Worm (Caenorhabditis elegans): ENCODE data around the gene smi-1.

smi-1 gene

DNA sequence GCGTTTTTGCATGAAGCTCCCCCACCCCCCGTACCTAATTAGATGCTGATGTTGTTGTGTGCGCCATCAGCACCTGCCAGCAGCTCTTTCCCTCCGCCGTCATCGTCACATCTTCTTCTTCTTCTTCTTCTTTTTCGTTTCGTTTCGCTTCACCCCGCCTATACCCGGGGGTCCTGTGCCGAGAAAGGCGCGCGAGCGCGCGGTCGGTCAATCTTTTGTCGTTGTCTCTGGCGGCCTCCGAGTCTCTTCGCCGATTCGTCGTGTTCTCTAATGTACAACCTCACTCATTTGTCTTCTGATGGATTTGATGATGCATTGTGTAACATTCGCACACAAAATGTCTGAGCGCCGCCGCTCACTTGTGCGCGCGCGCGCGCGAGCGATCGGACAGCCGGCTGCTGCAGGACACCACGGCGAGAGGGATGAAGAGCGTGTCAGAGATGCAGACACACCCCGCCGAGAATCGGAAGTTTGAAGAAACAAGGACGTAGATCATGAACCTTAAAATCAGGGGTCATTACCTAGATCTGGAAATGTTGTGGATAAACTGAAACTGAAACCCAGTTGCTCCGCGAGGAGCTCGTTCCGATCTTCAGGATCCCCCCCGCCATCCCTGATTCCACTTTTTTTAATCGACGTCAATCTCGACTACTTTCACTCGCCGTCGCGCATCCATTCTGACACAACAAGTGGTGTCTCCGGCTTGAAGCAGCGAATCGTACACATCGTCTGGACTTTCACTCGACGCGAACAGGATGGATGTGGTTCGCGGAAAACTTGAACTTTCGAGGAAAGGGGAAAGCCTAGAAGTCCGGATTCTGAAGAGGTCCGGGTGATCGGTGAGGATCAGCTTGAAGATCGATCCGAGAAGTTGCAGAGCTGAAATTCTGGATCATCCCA lies 45.5 kb downstream of the smi-1 start (continued):
- TF ChIP-seq lin-39 (tag; optimal IDR thresholded peaks at IDR 0.05) (no peak), nhr-42 (GFP tag; IDR thresholded peaks at IDR 0.05) (0 out of 2 replicates have a peak, but pooled peaks have one; percentile 49), T20F7.1 (GFP tag; optimal IDR thresholded peaks at IDR 0.05) (peak; percentile 68), hlh-11 (tag; optimal IDR thresholded peaks at IDR 0.05) (peak; percentile 99), R02D3.7 (tag; optimal IDR thresholded peaks at IDR 0.05) (no peak), mdt-29 (GFP tag; IDR thresholded peaks at IDR 0.05) (no peak), zag-1 (tag; optimal IDR thresholded peaks at IDR 0.05) (peak; percentile 38), ceh-44 (GFP tag; IDR thresholded peaks at IDR 0.05) (no peak), php-3 (GFP tag; IDR thresholded peaks at IDR 0.05) (0 out of 2 replicates have a peak, but pooled peaks have one; percentile 28), fos-1 (tag; optimal IDR thresholded peaks at IDR 0.05) (no peak), T26A8.4 (GFP tag; IDR thresholded peaks at IDR 0.05) (peak; percentile 61; the same call in 1 of the 2 replicates), F37D6.2 (tag; optimal IDR thresholded peaks at IDR 0.05) (peak; percentile 85), Y75B8A.6 (GFP tag; IDR thresholded peaks at IDR 0.05) (no peak), ama-1 (optimal IDR thresholded peaks at IDR 0.05) (no peak), nhr-237 (tag; optimal IDR thresholded peaks at IDR 0.05) (peak; percentile 42), daf-16 (GFP tag; optimal IDR thresholded peaks at IDR 0.05) (peak in 1 of 2 experiments; percentile 50), daf-16 (tag; optimal IDR thresholded peaks at IDR 0.05) (no peak), set-16 (GFP tag; IDR thresholded peaks at IDR 0.05) (peak; percentile 100), ZK337.2 (GFP tag; IDR thresholded peaks at IDR 0.05) (no peak), lin-13 (GFP tag; optimal IDR thresholded peaks at IDR 0.05) (peak; percentile 53), sdz-12 (GFP tag; optimal IDR thresholded peaks at IDR 0.05) (no peak), duxl-1 (tag; optimal IDR thresholded peaks at IDR 0.05; ENCODE audit: poor library complexity) (no peak), ceh-82 (tag; optimal IDR thresholded peaks at IDR 0.05) (no peak), nhr-77 (tag; optimal IDR thresholded peaks at IDR 0.05) (no peak), Y5F2A.4 (GFP tag; optimal IDR thresholded peaks at IDR 0.05) (no peak), egl-43 (GFP tag; IDR thresholded peaks at IDR 0.05) (peak; percentile 80), dmd-9 (GFP tag; IDR thresholded peaks at IDR 0.05) (no peak), F10B5.3 (tag; optimal IDR thresholded peaks at IDR 0.05) (no peak), nhr-102 (tag; optimal IDR thresholded peaks at IDR 0.05) (peak; percentile 48), nhr-10 (tag; optimal IDR thresholded peaks at IDR 0.05) (peak; percentile 69), nhr-28 (tag; optimal IDR thresholded peaks at IDR 0.05) (peak; percentile 81), mxl-3 (GFP tag; optimal IDR thresholded peaks at IDR 0.05) (peak; percentile 95), ces-1 (GFP tag; optimal IDR thresholded peaks at IDR 0.05) (no peak), jun-1 (tag; optimal IDR thresholded peaks at IDR 0.05) (peak; percentile 40), unc-39 (tag; optimal IDR thresholded peaks at IDR 0.05) (no peak), zip-11 (GFP tag; IDR thresholded peaks at IDR 0.05) (no peak), unc-130 (GFP tag; optimal IDR thresholded peaks at IDR 0.05) (no peak), arid-1 (GFP tag; conservative IDR thresholded peaks at IDR 0.05) (peak; percentile 47; the same call in 1 of the 2 replicates), ceh-28 (tag; optimal IDR thresholded peaks at IDR 0.05) (peak; percentile 6), D1046.2 (GFP tag; IDR thresholded peaks at IDR 0.05) (no peak), mdl-1 (tag; optimal IDR thresholded peaks at IDR 0.05) (peak; percentile 91 to 92), nhr-6 (tag; optimal IDR thresholded peaks at IDR 0.05) (no peak), nhr-41 (GFP tag; IDR thresholded peaks at IDR 0.05) (no peak), Y105C5A.15 (GFP tag; IDR thresholded peaks at IDR 0.05) (no peak), spr-3 (GFP tag; optimal IDR thresholded peaks at IDR 0.05) (peak; percentile 31), nhr-111 (GFP tag; optimal IDR thresholded peaks at IDR 0.05) (no peak), dve-1 (tag; optimal IDR thresholded peaks at IDR 0.05; ENCODE audit: insufficient read depth) (peak; percentile 65), attf-4 (tag; optimal IDR thresholded peaks at IDR 0.05) (no peak), vab-7 (GFP tag; IDR thresholded peaks at IDR 0.05) (peak; percentile 73), dmd-6 (GFP tag; IDR thresholded peaks at IDR 0.05) (peak; percentile 98)

All from whole organism, L4 larva.